Worm (Caenorhabditis elegans) whole organism, L4/young adult: Measurements from ENCODE around the gene srh-19.
"Not testable (repeated sequence)": the region's sequence is repeated elsewhere in the genome, so short reads cannot be mapped to it uniquely, and the experiment has no call there.

Source experiments
- W03F9.2 ChIP-seq: fragments of 150-350 bp; optimal IDR thresholded peaks from 2 replicates; lab custom pipeline; 2014; ENCODE audit warnings: missing biosample characterization, missing genetic modification characterization
- dao-5 ChIP-seq: sonication (generic microtip); optimal IDR thresholded peaks from 2 replicates; lab custom pipeline; 2016; ENCODE audit warnings: missing genotype, missing genetic modification characterization, moderate library complexity, missing compliant biosample characterization
- him-1 ChIP-seq: sonication (generic microtip); optimal IDR thresholded peaks from 2 replicates; lab custom pipeline; 2016; ENCODE audit warnings: missing genotype, missing genetic modification reagents, missing genetic modification characterization, missing compliant biosample characterization

Gene srh-19

ce11 chrX:1395793-1396192 is 17.2 kb upstream of the srh-19 start:
- TF ChIP-seq him-1, result no peak
- TF ChIP-seq W03F9.2 (tag; lab: Kevin White, UChicago), result no peak
- TF ChIP-seq dao-5 (tag; lab: Kevin White, UChicago), result no peak

ce11 chrX:1397516-1397915 is 15.4 kb upstream of the srh-19 start, which contains the start of gene H39E20.1:
TSS of gene H39E20.1 (minus strand) at chrX:1397616.
- TF ChIP-seq W03F9.2 (tag; lab: Kevin White, UChicago) (no peak), dao-5 (tag; lab: Kevin White, UChicago) (no peak), him-1 (no peak)

DNA sequence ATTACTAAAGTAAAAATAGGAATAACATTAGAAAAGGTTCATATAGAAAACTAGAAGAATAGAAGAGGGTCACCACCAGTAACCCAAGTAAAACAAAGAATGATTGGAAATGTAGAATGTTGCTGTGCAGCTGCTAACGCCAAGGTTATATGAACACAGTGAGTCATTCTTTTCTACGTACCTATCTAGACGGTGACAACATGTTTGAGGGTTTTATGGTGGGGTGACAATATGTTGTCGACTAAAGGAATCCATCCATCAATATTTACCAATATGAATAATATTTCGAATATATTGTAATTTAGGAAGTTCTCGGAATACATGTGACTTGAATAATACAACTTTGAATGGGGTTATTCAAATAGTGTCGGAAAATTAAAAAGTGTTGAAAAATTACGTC is 11.7 kb upstream of the srh-19 start, which contains the start of gene ZK402.5:
Gene ZK402.5, minus strand, starts transcription at position 101 of the 400 bp plus-strand sequence.
- no peak for TF ChIP-seq W03F9.2 (tag; lab: Kevin White, UChicago)
- no peak for TF ChIP-seq dao-5 (tag; lab: Kevin White, UChicago)
- no peak for TF ChIP-seq him-1

DNA sequence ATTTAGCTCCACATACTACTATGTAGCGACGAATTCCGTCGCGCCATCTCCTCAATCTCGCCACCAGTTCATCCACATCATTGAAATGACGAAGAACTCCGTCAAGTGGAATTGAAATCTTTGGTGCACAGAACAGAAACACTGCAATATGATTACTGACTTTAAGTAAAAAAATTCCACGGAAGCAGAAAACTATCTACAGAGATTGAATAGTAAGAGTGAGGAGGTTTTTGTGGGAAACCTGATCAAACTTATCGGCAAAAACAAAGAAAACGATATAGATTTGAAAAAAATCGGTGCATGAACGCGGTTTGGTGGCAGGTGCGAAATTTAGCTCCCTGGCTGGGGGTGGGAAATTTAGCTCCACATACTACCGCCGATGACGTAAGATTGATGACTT is 9.5 kb upstream of the srh-19 start, which contains the start of gene ZK402.2:
Gene ZK402.2, plus strand, starts transcription at position 301 of the 400 bp plus-strand sequence.
- TF ChIP-seq dao-5 (tag; lab: Kevin White, UChicago); W03F9.2 (tag; lab: Kevin White, UChicago); him-1: not testable (repeated sequence)

DNA sequence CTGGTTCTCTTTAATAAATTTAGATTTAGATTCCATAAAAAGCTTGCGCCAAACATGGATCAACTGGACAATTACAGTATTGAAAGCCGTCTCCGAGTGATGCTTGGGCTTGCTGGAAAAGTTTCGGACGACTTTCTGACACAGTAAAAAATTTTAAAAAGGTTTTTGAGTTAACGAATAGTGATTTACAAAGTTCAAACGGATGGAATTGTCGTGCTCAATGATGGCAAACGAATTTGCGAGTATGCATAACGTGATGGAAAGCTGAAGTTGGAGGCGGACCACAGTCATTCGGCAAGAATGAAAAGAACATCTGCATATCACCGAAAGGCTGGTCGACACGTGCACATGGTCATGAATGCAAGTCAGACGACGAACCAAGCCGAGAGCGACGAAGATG is 9.0 kb upstream of the srh-19 start, which contains the start of gene ZK402.1:
Gene ZK402.1, plus strand, starts transcription at position 301 of the 400 bp plus-strand sequence.
- TF ChIP-seq dao-5 (tag; lab: Kevin White, UChicago); him-1; W03F9.2 (tag; lab: Kevin White, UChicago): not testable (repeated sequence)

- TF ChIP-seq dao-5 (tag; lab: Kevin White, UChicago) (no peak), him-1 (no peak), W03F9.2 (tag; lab: Kevin White, UChicago) (no peak)
Measured at ce11 chrX:1409224-1409623, 3.7 kb upstream of the srh-19 start.

DNA sequence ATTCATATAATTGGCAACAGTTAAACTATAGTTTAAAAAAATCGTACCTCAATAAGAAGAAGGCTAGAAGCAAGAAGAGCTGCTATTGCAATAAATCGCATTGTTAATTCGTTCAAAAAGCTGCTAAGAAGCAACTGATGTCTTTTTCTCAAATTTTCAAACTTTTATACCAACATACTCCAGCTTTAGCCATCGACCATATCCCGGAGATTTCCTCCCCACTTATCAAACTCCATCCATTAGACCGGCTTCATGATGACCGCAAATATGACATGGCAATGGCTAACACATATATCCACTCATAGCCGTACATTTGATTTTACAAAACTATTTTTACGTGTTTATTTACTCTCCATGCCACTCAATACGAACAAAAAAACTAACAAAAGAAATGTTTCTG is 2.4 kb upstream of the srh-19 start, which contains the start of gene abu-2:
Gene abu-2, minus strand, starts transcription at position 101 of the 400 bp plus-strand sequence.
- no peak for TF ChIP-seq him-1
- TF ChIP-seq W03F9.2 (tag; lab: Kevin White, UChicago), result no peak
- TF ChIP-seq dao-5 (tag; lab: Kevin White, UChicago), result no peak

ce11 chrX:1416776-1417354 is 3.9 kb downstream of the srh-19 start, which contains the start of the genes F19G12.4 and F19G12.8:
TSS of gene F19G12.4 (plus strand) at chrX:1417304.
TSS of gene F19G12.8 (plus strand) at chrX:1417320.
- TF ChIP-seq W03F9.2 (tag; lab: Kevin White, UChicago) (no peak), him-1 (no peak), dao-5 (tag; lab: Kevin White, UChicago) (no peak)

- TF ChIP-seq W03F9.2 (tag; lab: Kevin White, UChicago) (no peak), dao-5 (tag; lab: Kevin White, UChicago) (no peak), him-1 (no peak)
Measured at ce11 chrX:1419163-1419696, 6.3 kb downstream of the srh-19 start, which contains the start of gene F19G12.9. TSS of gene F19G12.9 (plus strand) at chrX:1419213.

ce11 chrX:1420524-1420923 is 7.6 kb downstream of the srh-19 start:
- TF ChIP-seq W03F9.2 (tag; lab: Kevin White, UChicago) (no peak), him-1 (no peak), dao-5 (tag; lab: Kevin White, UChicago) (no peak)

DNA sequence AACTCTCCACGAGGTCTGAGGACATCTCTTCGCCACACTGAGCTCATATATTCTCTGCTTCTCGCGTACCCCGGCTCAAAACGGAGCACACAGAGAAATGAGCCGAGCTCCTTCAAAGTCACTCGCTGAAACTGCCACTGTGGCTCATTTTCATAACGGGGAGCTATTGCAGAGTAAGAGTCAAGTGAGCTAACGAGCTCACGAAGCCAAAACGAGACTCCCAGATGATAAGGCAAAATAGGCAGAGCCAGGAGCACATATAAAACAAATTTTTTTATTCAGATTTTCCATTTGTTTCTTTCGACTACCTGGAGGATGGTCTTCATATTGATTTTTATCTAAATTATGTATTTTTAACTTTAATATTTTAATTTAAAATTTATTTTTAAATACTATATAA is 11.6 kb downstream of the srh-19 start, which contains the start of gene F19G12.3:
Gene F19G12.3, plus strand, starts transcription at position 301 of the 400 bp plus-strand sequence.
- TF ChIP-seq W03F9.2 (tag; lab: Kevin White, UChicago) (no peak), dao-5 (tag; lab: Kevin White, UChicago) (no peak), him-1 (no peak)

- TF ChIP-seq dao-5 (tag; lab: Kevin White, UChicago) (no peak), him-1 (no peak), W03F9.2 (tag; lab: Kevin White, UChicago) (no peak)
Measured at ce11 chrX:1426425-1426824, 13.5 kb downstream of the srh-19 start, which contains the start of gene F19G12.11. TSS of gene F19G12.11 (minus strand) at chrX:1426525.

ce11 chrX:1430707-1431106 is 17.8 kb downstream of the srh-19 start, which contains the start of gene F19G12.1:
TSS of gene F19G12.1 (plus strand) at chrX:1431007.
- TF ChIP-seq dao-5 (tag; lab: Kevin White, UChicago); W03F9.2 (tag; lab: Kevin White, UChicago); him-1: not testable (repeated sequence)

- no peak for TF ChIP-seq dao-5 (tag; lab: Kevin White, UChicago)
- TF ChIP-seq W03F9.2 (tag; lab: Kevin White, UChicago), result no peak
- TF ChIP-seq him-1, result no peak
Measured at ce11 chrX:1437097-1437496, 24.2 kb downstream of the srh-19 start.
